Worm (Caenorhabditis elegans) whole organism, mixed stage, embryonic: ENCODE results near the gene pqn-2.

Experiments
- M03D4.4 ChIP-seq: sonication (generic microtip); optimal IDR thresholded peaks from 2 replicates; lab custom pipeline; 2017; ENCODE audit warnings: mild to moderate bottlenecking, missing genetic modification characterization, missing compliant biosample characterization
- bed-3 ChIP-seq: fragments of 200-800 bp; sonication (Bioruptor generic); optimal IDR thresholded peaks from 3 replicates; lab custom pipeline; 2018; ENCODE audit warnings: mild to moderate bottlenecking, missing genetic modification characterization, moderate library complexity, missing compliant biosample characterization
- blmp-1 ChIP-seq: fragments of 150-350 bp; optimal IDR thresholded peaks from 2 replicates; lab custom pipeline; 2014; ENCODE audit warnings: missing biosample characterization, missing genetic modification characterization
- ceh-39 ChIP-seq: fragments of 150-350 bp; optimal IDR thresholded peaks from 2 replicates; lab custom pipeline; 2014; ENCODE audit warnings: missing biosample characterization, missing genetic modification characterization
- ceh-43 ChIP-seq: fragments of 200-800 bp; sonication (Bioruptor generic); optimal IDR thresholded peaks from 2 replicates; lab custom pipeline; 2018; ENCODE audit warnings: mild to moderate bottlenecking, missing genetic modification characterization, moderate library complexity, missing compliant biosample characterization
- ceh-83 ChIP-seq: fragments of 200-800 bp; sonication (Bioruptor generic); optimal IDR thresholded peaks from 2 replicates; lab custom pipeline; 2018; ENCODE audit warnings: mild to moderate bottlenecking, missing genetic modification characterization, missing compliant biosample characterization
- ces-1 ChIP-seq: fragments of 150-350 bp; optimal IDR thresholded peaks from 2 replicates; lab custom pipeline; 2014; ENCODE audit warnings: missing biosample characterization, missing genetic modification reagents, missing genetic modification characterization
- cnd-1 ChIP-seq: fragments of 200-800 bp; sonication (Bioruptor generic); optimal IDR thresholded peaks from 2 replicates; lab custom pipeline; 2018; ENCODE audit warnings: mild to moderate bottlenecking, missing genetic modification characterization, missing compliant biosample characterization
- drap-1 ChIP-seq: fragments of 200-800 bp; sonication (Bioruptor generic); optimal IDR thresholded peaks from 3 replicates; lab custom pipeline; 2018; ENCODE audit warnings: mild to moderate bottlenecking, missing genetic modification characterization, missing compliant biosample characterization
- elt-1 ChIP-seq: sonication (generic microtip); optimal IDR thresholded peaks from 2 replicates; lab custom pipeline; 2017; ENCODE audit warnings: missing genetic modification characterization, mild to moderate bottlenecking, missing compliant biosample characterization, antibody characterized with exemption, moderate library complexity, borderline replicate concordance; ENCODE audit not compliant: insufficient read depth
- flh-1 ChIP-seq: fragments of 200-800 bp; sonication (Bioruptor generic); optimal IDR thresholded peaks from 2 replicates; lab custom pipeline; 2018; ENCODE audit warnings: mild to moderate bottlenecking, missing genetic modification characterization, moderate library complexity, missing compliant biosample characterization
- ham-2 ChIP-seq: fragments of 200-800 bp; sonication (Bioruptor generic); optimal IDR thresholded peaks from 2 replicates; lab custom pipeline; 2018; ENCODE audit warnings: mild to moderate bottlenecking, missing genetic modification characterization, missing compliant biosample characterization
- hlh-1 ChIP-seq: fragments of 150-350 bp; optimal IDR thresholded peaks from 2 replicates; lab custom pipeline; 2014; ENCODE audit warnings: missing biosample characterization, missing genetic modification reagents, missing genetic modification characterization
- lin-13 ChIP-seq: fragments of 150-350 bp; optimal IDR thresholded peaks from 2 replicates; lab custom pipeline; 2014; ENCODE audit warnings: missing biosample characterization, missing genetic modification characterization
- lsy-2 ChIP-seq: fragments of 150-350 bp; optimal IDR thresholded peaks from 2 replicates; lab custom pipeline; 2014; ENCODE audit warnings: missing biosample characterization, missing genetic modification characterization
- mab-5 ChIP-seq: fragments of 150-350 bp; optimal IDR thresholded peaks from 2 replicates; lab custom pipeline; 2014; ENCODE audit warnings: missing biosample characterization, missing genetic modification characterization
- mep-1 ChIP-seq: fragments of 150-350 bp; optimal IDR thresholded peaks from 2 replicates; lab custom pipeline; 2017; ENCODE audit warnings: missing biosample characterization, missing genetic modification reagents, missing genetic modification characterization, inconsistent platforms
- mls-2 ChIP-seq: sonication (generic microtip); optimal IDR thresholded peaks from 2 replicates; lab custom pipeline; 2016; ENCODE audit warnings: mild to moderate bottlenecking, missing genetic modification characterization, moderate library complexity, missing compliant biosample characterization
- nhr-12 ChIP-seq: fragments of 150-350 bp; optimal IDR thresholded peaks from 2 replicates; lab custom pipeline; 2014; ENCODE audit warnings: missing biosample characterization, missing genetic modification characterization
- nhr-2 ChIP-seq: fragments of 150-350 bp; optimal IDR thresholded peaks from 2 replicates; lab custom pipeline; 2014; ENCODE audit warnings: missing biosample characterization, missing genetic modification characterization
- nhr-237 ChIP-seq: fragments of 150-350 bp; optimal IDR thresholded peaks from 2 replicates; lab custom pipeline; 2014; ENCODE audit warnings: missing biosample characterization, missing genetic modification characterization
- nhr-76 ChIP-seq: sonication (generic microtip); optimal IDR thresholded peaks from 2 replicates; lab custom pipeline; 2017; ENCODE audit warnings: missing biosample characterization, missing genetic modification characterization
- pha-4 ChIP-seq: fragments of 150-350 bp; optimal IDR thresholded peaks from 2 replicates; lab custom pipeline; 2018; ENCODE audit warnings: missing biosample characterization, missing genetic modification reagents, missing genetic modification characterization
- snpc-4 ChIP-seq: fragments of 150-350 bp; optimal IDR thresholded peaks from 2 replicates; lab custom pipeline; 2014; ENCODE audit warnings: missing biosample characterization, missing genetic modification characterization
- sptf-1 ChIP-seq: sonication (generic microtip); optimal IDR thresholded peaks from 2 replicates; lab custom pipeline; 2017; ENCODE audit warnings: mild to moderate bottlenecking, missing genetic modification characterization, moderate library complexity, missing compliant biosample characterization
- tbx-8 ChIP-seq: fragments of 200-800 bp; sonication (Bioruptor generic); optimal IDR thresholded peaks from 2 replicates; lab custom pipeline; 2018; ENCODE audit warnings: mild to moderate bottlenecking, missing genetic modification characterization, moderate library complexity, missing compliant biosample characterization
- unc-120 ChIP-seq: sonication (generic microtip); optimal IDR thresholded peaks from 2 replicates; lab custom pipeline; 2017; ENCODE audit warnings: missing genetic modification characterization, missing compliant biosample characterization; ENCODE audit not compliant: poor library complexity, severe bottlenecking
- unc-39 ChIP-seq: fragments of 150-350 bp; optimal IDR thresholded peaks from 2 replicates; lab custom pipeline; 2014; ENCODE audit warnings: missing biosample characterization, missing genetic modification characterization
- unc-62 ChIP-seq: fragments of 150-350 bp; optimal IDR thresholded peaks from 2 replicates; lab custom pipeline; 2014; ENCODE audit warnings: missing biosample characterization, missing genetic modification reagents, missing genetic modification characterization
- zip-8 ChIP-seq: fragments of 150-350 bp; optimal IDR thresholded peaks from 2 replicates; lab custom pipeline; 2014; ENCODE audit warnings: missing biosample characterization, missing genetic modification characterization
- ztf-11 ChIP-seq: fragments of 150-350 bp; optimal IDR thresholded peaks from 2 replicates; lab custom pipeline; 2014; ENCODE audit warnings: missing biosample characterization, missing genetic modification characterization

Gene pqn-2

DNA sequence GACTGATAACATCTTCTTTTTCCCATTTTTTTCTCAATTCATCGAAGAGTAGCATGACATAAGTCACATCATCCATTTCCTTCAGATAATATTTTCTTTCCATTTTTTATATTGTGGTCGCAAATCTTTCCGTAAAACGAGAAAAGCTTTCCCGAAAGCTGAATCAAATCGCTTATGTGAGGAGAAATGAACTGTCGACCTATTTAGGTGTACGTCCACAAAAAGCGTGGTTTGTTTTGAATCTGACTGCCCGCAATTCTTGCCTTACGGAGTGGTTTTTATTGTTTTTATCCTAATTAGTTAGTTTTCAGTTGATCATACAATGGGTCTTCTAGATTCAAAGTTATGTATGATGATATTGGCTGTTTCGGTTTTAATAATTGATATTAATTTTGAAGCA, 24.0 kb upstream of the pqn-2 start, which contains the start of gene ttll-15:
Gene ttll-15, plus strand, starts transcription at position 301 of the 400 bp plus-strand sequence.
- TF ChIP-seq unc-120 = no peak
- TF ChIP-seq mls-2 (tag; lab: Kevin White, UChicago) = no peak
- no peak for TF ChIP-seq flh-1 (GFP tag; lab: Kevin White, UChicago)
- no peak for TF ChIP-seq ceh-39 (tag; lab: Kevin White, UChicago)
- TF ChIP-seq unc-39 (tag; lab: Kevin White, UChicago) = no peak
- TF ChIP-seq ham-2 (GFP tag; lab: Kevin White, UChicago) = no peak
- no peak for TF ChIP-seq ceh-83
- no peak for TF ChIP-seq ztf-11 (tag; lab: Kevin White, UChicago)
- TF ChIP-seq hlh-1 = no peak

DNA sequence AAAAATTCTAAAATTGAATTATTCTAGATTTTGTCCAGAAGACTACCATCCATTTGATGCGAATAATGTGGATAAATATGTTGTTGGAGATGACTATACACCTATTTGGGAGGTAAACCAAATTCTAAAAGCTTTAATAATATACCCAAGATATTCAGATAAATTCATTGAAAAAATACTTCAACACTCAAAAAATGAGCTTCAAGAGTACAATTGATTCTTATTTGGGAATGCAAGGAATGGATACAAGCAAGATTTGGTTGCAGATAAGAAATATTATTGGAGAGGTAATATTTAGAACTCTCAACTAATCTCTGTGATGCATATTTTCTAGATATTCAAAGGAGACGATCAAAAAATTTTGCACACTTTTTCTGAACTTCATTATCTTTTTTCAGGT, 22.1 kb upstream of the pqn-2 start:
- TF ChIP-seq lsy-2 (tag; lab: Kevin White, UChicago) = no peak
- TF ChIP-seq ceh-83 = no peak
- no peak for TF ChIP-seq drap-1 (GFP tag; lab: Kevin White, UChicago)
- no peak for TF ChIP-seq lin-13 (tag; lab: Kevin White, UChicago)

DNA sequence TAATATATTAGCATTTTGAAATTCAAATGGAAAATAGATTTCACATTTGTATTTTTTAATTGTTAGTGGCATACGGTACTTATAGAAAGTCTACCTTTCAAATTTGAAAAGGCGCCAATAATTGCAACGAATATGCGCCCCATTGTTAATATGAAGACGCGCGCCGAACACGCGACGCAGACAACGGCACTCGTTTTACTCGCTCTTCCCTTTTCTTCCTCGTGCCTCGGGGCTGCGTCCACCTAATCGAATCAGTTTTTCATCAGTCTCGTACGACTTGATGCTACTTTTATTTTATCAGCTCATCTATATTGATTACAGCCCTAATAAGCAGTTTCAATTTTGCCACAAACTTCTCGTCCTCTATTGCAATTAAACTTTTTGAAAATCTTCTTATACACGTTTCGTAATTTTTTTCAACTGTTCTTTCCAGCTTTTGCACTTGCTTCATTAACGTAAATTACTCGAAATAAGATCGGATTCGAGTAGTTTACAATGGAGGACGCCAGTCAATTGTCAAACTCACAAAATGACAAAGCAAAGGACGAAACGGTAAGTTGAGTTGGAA, 20.3 kb upstream of the pqn-2 start, which contains the start of gene cash-1:
Gene cash-1, plus strand, starts transcription at position 432 of the 568 bp plus-strand sequence.
- TF ChIP-seq tbx-8 (GFP tag; lab: Kevin White, UChicago) (no peak), lin-13 (tag; lab: Kevin White, UChicago) (peak; percentile 23), unc-62 (GFP tag; lab: Kevin White, UChicago) (no peak), hlh-1 (peak; percentile 10), ces-1 (peak; percentile 89), nhr-12 (tag; lab: Kevin White, UChicago) (no peak), nhr-237 (tag; lab: Kevin White, UChicago) (peak; percentile 32), mep-1 (tag; lab: Kevin White, UChicago) (peak; percentile 54), ham-2 (GFP tag; lab: Kevin White, UChicago) (no peak), ceh-83 (no peak), ceh-39 (tag; lab: Kevin White, UChicago) (peak; percentile 18), pha-4 (tag; lab: Kevin White, UChicago) (peak; percentile 18), unc-120 (no peak), lsy-2 (tag; lab: Kevin White, UChicago) (peak; percentile 68), blmp-1 (tag; lab: Kevin White, UChicago) (no peak)

DNA sequence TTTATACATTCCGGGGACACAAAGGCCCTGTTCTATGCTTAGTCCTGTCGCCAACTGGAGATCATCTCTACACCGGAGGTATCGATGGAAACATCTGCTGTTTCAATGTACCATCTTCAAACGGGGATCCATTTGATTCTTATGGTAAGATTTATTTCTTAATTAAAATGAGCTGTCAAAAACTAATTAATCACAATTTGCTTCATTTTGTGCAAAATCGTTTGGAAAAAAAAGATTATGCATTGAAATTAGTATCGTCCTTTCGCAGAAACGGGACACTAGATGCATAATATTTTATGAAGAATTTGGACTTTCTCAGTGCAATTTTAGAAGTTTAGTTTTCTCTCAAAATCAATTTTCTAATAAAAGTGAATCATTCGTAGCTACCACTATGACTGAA, 18.4 kb upstream of the pqn-2 start:
- TF ChIP-seq nhr-12 (tag; lab: Kevin White, UChicago) (no peak), ceh-43 (no peak), blmp-1 (tag; lab: Kevin White, UChicago) (no peak), zip-8 (no peak), ces-1 (no peak), ceh-83 (no peak), bed-3 (GFP tag; lab: Kevin White, UChicago) (no peak), lin-13 (tag; lab: Kevin White, UChicago) (no peak), sptf-1 (tag; lab: Kevin White, UChicago) (no peak), M03D4.4 (tag; lab: Kevin White, UChicago) (no peak), tbx-8 (GFP tag; lab: Kevin White, UChicago) (no peak), nhr-76 (no peak), ceh-39 (tag; lab: Kevin White, UChicago) (no peak), snpc-4 (tag; lab: Kevin White, UChicago) (no peak), nhr-2 (tag; lab: Kevin White, UChicago) (no peak)
- TF ChIP-seq, all 35 proteins: peak for 0

- no peak for TF ChIP-seq mep-1 (tag; lab: Kevin White, UChicago)
- TF ChIP-seq cnd-1 (tag; lab: Kevin White, UChicago) = no peak
- TF ChIP-seq M03D4.4 (tag; lab: Kevin White, UChicago) = no peak
- TF ChIP-seq unc-62 (GFP tag; lab: Kevin White, UChicago) = no peak
- no peak for TF ChIP-seq sptf-1 (tag; lab: Kevin White, UChicago)
- TF ChIP-seq lsy-2 (tag; lab: Kevin White, UChicago) = no peak
- TF ChIP-seq elt-1 (tag; lab: Kevin White, UChicago) = no peak
- TF ChIP-seq nhr-237 (tag; lab: Kevin White, UChicago) = no peak
- no peak for TF ChIP-seq ceh-83
- TF ChIP-seq hlh-1 = no peak
- TF ChIP-seq ceh-43 = no peak
- no peak for TF ChIP-seq mab-5 (tag; lab: Kevin White, UChicago)
Measured at ce11 chrV:10368256-10368655, 14.0 kb upstream of the pqn-2 start, which contains the start of gene sri-20. Gene sri-20, plus strand, starts transcription at chrV:10368556.
